Fruit fly (Drosophila melanogaster) whole organism, embryonic: ENCODE results near the gene CG33654.

Experiments used
- Atf-2 ChIP-seq: fragments of 200-800 bp; sonication (Bioruptor generic); optimal IDR thresholded peaks from 2 replicates; lab custom pipeline; 2016; ENCODE audit warnings: missing biosample characterization, missing genetic modification characterization
- Bdp1 ChIP-seq: fragments of 200-800 bp; sonication (Bioruptor generic); optimal IDR thresholded peaks from 3 replicates; lab custom pipeline; 2016; ENCODE audit warnings: missing biosample characterization, missing genetic modification characterization
- C15 ChIP-seq: fragments of 200-800 bp; sonication (Bioruptor generic); IDR thresholded peaks from 3 replicates; pipeline ENCODE4 v1.3.6; 2022; ENCODE audit warnings: missing biosample characterization, missing genetic modification characterization
- CG14050 ChIP-seq: fragments of 200-800 bp; sonication (Bioruptor generic); IDR thresholded peaks from 3 replicates; pipeline ENCODE4 v1.3.6; 2022; ENCODE audit warnings: missing biosample characterization, missing genetic modification characterization
- CG14667 ChIP-seq: fragments of 200-800 bp; sonication (Bioruptor generic); IDR thresholded peaks from 2 replicates; pipeline ENCODE4 v1.3.6; 2022; ENCODE audit warnings: missing biosample characterization, missing genetic modification characterization
- CG17568 ChIP-seq: fragments of 200-800 bp; sonication (Bioruptor generic); optimal IDR thresholded peaks from 2 replicates; lab custom pipeline; 2018; ENCODE audit warnings: missing biosample characterization, mild to moderate bottlenecking, missing genetic modification characterization, moderate library complexity
- CG17802 ChIP-seq: fragments of 200-800 bp; sonication (Bioruptor generic); optimal IDR thresholded peaks from 2 replicates; lab custom pipeline; 2018; ENCODE audit warnings: missing biosample characterization, mild to moderate bottlenecking, missing genetic modification characterization, moderate library complexity
- CG3726 ChIP-seq: fragments of 200-800 bp; sonication (Bioruptor generic); IDR thresholded peaks from 3 replicates; pipeline ENCODE4, ENCODE4 v1.3.6; 2022; ENCODE audit warnings: missing biosample characterization, missing genetic modification characterization
- CG3838 ChIP-seq: fragments of 200-800 bp; sonication (Bioruptor generic); optimal IDR thresholded peaks from 3 replicates; lab custom pipeline; 2016; ENCODE audit warnings: missing biosample characterization, missing genetic modification characterization
- CG42726 ChIP-seq: fragments of 200-800 bp; sonication (Bioruptor generic); IDR thresholded peaks from 2 replicates; pipeline ENCODE4 v1.3.6; 2022; ENCODE audit warnings: missing biosample characterization, missing genetic modification characterization; ENCODE audit not compliant: partially characterized antibody
- CG6272 ChIP-seq: fragments of 200-800 bp; sonication (Bioruptor generic); IDR thresholded peaks from 2 replicates; pipeline ENCODE4 v1.3.6; 2022; ENCODE audit warnings: missing biosample characterization, missing genetic modification characterization
- CG6654 ChIP-seq: fragments of 200-800 bp; sonication (Bioruptor generic); optimal IDR thresholded peaks from 2 replicates; lab custom pipeline; 2017; ENCODE audit warnings: missing biosample characterization, mild to moderate bottlenecking, missing genetic modification characterization
- CG9876 ChIP-seq: fragments of 200-800 bp; sonication (Bioruptor generic); optimal IDR thresholded peaks from 2 replicates; lab custom pipeline; 2016; ENCODE audit warnings: missing biosample characterization, missing genetic modification characterization
- Chrac-16 ChIP-seq: fragments of 200-800 bp; sonication (Bioruptor generic); optimal IDR thresholded peaks from 3 replicates; lab custom pipeline; 2016; ENCODE audit warnings: missing biosample characterization, missing genetic modification characterization
- Dll ChIP-seq: fragments of 200-800 bp; sonication (Bioruptor generic); IDR thresholded peaks from 4 replicates; pipeline ENCODE4 v1.3.6; 2022; ENCODE audit warnings: missing biosample characterization, missing genetic modification characterization; ENCODE audit not compliant: partially characterized antibody
- E2f2 ChIP-seq: fragments of 200-800 bp; sonication (Bioruptor generic); IDR thresholded peaks from 2 replicates; pipeline ENCODE4 v1.3.6; 2022; ENCODE audit warnings: missing biosample characterization, missing genetic modification characterization
- H15 ChIP-seq: fragments of 200-800 bp; sonication (Bioruptor generic); IDR thresholded peaks from 3 replicates; pipeline ENCODE4 v1.3.6; 2022; ENCODE audit warnings: missing biosample characterization, missing genetic modification characterization
- H2.0 ChIP-seq: fragments of 200-800 bp; sonication (Bioruptor generic); IDR thresholded peaks from 2 replicates; pipeline ENCODE4 v1.3.6; 2022; ENCODE audit warnings: missing biosample characterization, missing genetic modification characterization
- Hr78 ChIP-seq, 2 experiments: fragments of 200-800 bp in 1 of 2; fragments of >200 bp in 1 of 2; sonication (Bioruptor generic) in 1 of 2; optimal IDR thresholded peaks; 2 replicates each; lab custom pipeline; 2017 to 2019; ENCODE audit warnings: missing biosample characterization in 2 of 2, missing genetic modification characterization in 2 of 2, mild to moderate bottlenecking in 1 of 2, moderate library complexity in 1 of 2
- Oaz ChIP-seq: fragments of 200-800 bp; sonication (Bioruptor generic); IDR thresholded peaks from 2 replicates; pipeline ENCODE4 v1.3.6; 2022; ENCODE audit warnings: missing biosample characterization, missing genetic modification characterization
- Pdp1 ChIP-seq, 2 experiments: fragments of 200-800 bp; sonication (Bioruptor generic); optimal IDR thresholded peaks; 3 replicates each; lab custom pipeline; 2016; ENCODE audit warnings: missing biosample characterization in 2 of 2, missing genetic modification characterization in 2 of 2, mild to moderate bottlenecking in 1 of 2, moderate library complexity in 1 of 2
- Tbp ChIP-seq: fragments of >200 bp; optimal IDR thresholded peaks from 2 replicates; lab custom pipeline; 2018; ENCODE audit warnings: missing biosample characterization, missing genetic modification characterization
- ara ChIP-seq: fragments of 200-800 bp; sonication (Bioruptor generic); IDR thresholded peaks from 2 replicates; pipeline ENCODE4 v1.3.6; 2022; ENCODE audit warnings: missing biosample characterization, missing genetic modification characterization
- chn ChIP-seq: fragments of 200-800 bp; sonication (Bioruptor generic); optimal IDR thresholded peaks from 2 replicates; lab custom pipeline; 2016; ENCODE audit warnings: missing biosample characterization, missing genetic modification characterization
- ci ChIP-seq: fragments of 200-800 bp; sonication (Bioruptor generic); IDR thresholded peaks from 3 replicates; pipeline ENCODE4 v1.3.6; 2022; ENCODE audit warnings: missing biosample characterization, missing genetic modification characterization
- crol ChIP-seq: fragments of 200-800 bp; sonication (Bioruptor generic); IDR thresholded peaks from 2 replicates; pipeline ENCODE4 v1.3.6; 2022; ENCODE audit warnings: missing biosample characterization, missing genetic modification characterization
- crp ChIP-seq, 2 experiments: fragments of 200-800 bp; sonication (Bioruptor generic); optimal IDR thresholded peaks; 2 replicates in 1 of 2; 3 replicates in 1 of 2; lab custom pipeline; 2017; ENCODE audit warnings: missing biosample characterization in 2 of 2, missing genetic modification characterization in 2 of 2, mild to moderate bottlenecking in 1 of 2, moderate library complexity in 1 of 2
- cwo ChIP-seq: fragments of 200-800 bp; sonication (Bioruptor generic); optimal IDR thresholded peaks from 3 replicates; lab custom pipeline; 2017; ENCODE audit warnings: missing biosample characterization, missing genetic modification characterization, mild to moderate bottlenecking, moderate library complexity, missing genetic modification reagents
- eve ChIP-seq, 2 experiments: fragments of >200 bp; optimal IDR thresholded peaks; 2 replicates each; lab custom pipeline; 2017; ENCODE audit warnings: missing biosample characterization in 2 of 2, missing genetic modification characterization in 2 of 2
- eyg ChIP-seq: fragments of 200-800 bp; sonication (Bioruptor generic); optimal IDR thresholded peaks from 3 replicates; lab custom pipeline; 2016; ENCODE audit warnings: missing biosample characterization, missing genetic modification characterization
- ftz-f1 ChIP-seq: fragments of 200-800 bp; sonication (Bioruptor generic); optimal IDR thresholded peaks from 2 replicates; lab custom pipeline; 2016; ENCODE audit warnings: missing biosample characterization, missing genetic modification characterization
- gfzf ChIP-seq: fragments of 200-800 bp; sonication (Bioruptor generic); optimal IDR thresholded peaks from 2 replicates; lab custom pipeline; 2016; ENCODE audit warnings: missing biosample characterization, mild to moderate bottlenecking, missing genetic modification characterization, moderate library complexity
- kah ChIP-seq: fragments of 200-800 bp; sonication (Bioruptor generic); optimal IDR thresholded peaks from 2 replicates; lab custom pipeline; 2018; ENCODE audit warnings: missing biosample characterization, mild to moderate bottlenecking, missing genetic modification characterization
- lab ChIP-seq: fragments of 200-800 bp; sonication (Bioruptor generic); optimal IDR thresholded peaks from 3 replicates; lab custom pipeline; 2017; ENCODE audit warnings: missing biosample characterization, missing genetic modification characterization, mild to moderate bottlenecking, moderate library complexity, missing genetic modification reagents
- nerfin-2 ChIP-seq: fragments of 200-800 bp; sonication (Bioruptor generic); IDR thresholded peaks from 2 replicates; pipeline ENCODE4 v1.3.6; 2022; ENCODE audit warnings: missing biosample characterization, missing genetic modification characterization; ENCODE audit not compliant: partially characterized antibody
- odd ChIP-seq: fragments of 200-800 bp; sonication (Bioruptor generic); optimal IDR thresholded peaks from 2 replicates; lab custom pipeline; 2017; ENCODE audit warnings: missing biosample characterization, mild to moderate bottlenecking, missing genetic modification characterization
- otp ChIP-seq: fragments of 200-800 bp; sonication (Bioruptor generic); IDR thresholded peaks from 3 replicates; pipeline ENCODE4, ENCODE4 v1.3.6; 2022; ENCODE audit warnings: missing biosample characterization, missing genetic modification characterization
- slbo ChIP-seq: fragments of 200-800 bp; sonication (Bioruptor generic); IDR thresholded peaks from 2 replicates; pipeline ENCODE4 v1.3.6; 2022; ENCODE audit warnings: missing biosample characterization, missing genetic modification characterization
- slp2 ChIP-seq: fragments of 200-800 bp; sonication (Bioruptor generic); optimal IDR thresholded peaks from 2 replicates; lab custom pipeline; 2016; ENCODE audit warnings: missing biosample characterization, missing genetic modification characterization
- ssp ChIP-seq: fragments of 200-800 bp; sonication (Bioruptor generic); IDR thresholded peaks from 2 replicates; pipeline ENCODE4 v1.3.6; 2022; ENCODE audit warnings: missing biosample characterization, missing genetic modification characterization
- stwl ChIP-seq: fragments of 200-800 bp; sonication (Bioruptor generic); optimal IDR thresholded peaks from 3 replicates; lab custom pipeline; 2018; ENCODE audit warnings: missing biosample characterization, mild to moderate bottlenecking, missing genetic modification characterization, moderate library complexity
- tin ChIP-seq: fragments of 200-800 bp; sonication (Bioruptor generic); optimal IDR thresholded peaks from 3 replicates; lab custom pipeline; 2016; ENCODE audit warnings: missing biosample characterization, missing genetic modification characterization
- twi ChIP-seq: fragments of 200-800 bp; optimal IDR thresholded peaks from 2 replicates; lab custom pipeline; 2019; ENCODE audit warnings: missing biosample characterization, mild to moderate bottlenecking, missing genetic modification characterization, moderate library complexity

Gene CG33654

DNA sequence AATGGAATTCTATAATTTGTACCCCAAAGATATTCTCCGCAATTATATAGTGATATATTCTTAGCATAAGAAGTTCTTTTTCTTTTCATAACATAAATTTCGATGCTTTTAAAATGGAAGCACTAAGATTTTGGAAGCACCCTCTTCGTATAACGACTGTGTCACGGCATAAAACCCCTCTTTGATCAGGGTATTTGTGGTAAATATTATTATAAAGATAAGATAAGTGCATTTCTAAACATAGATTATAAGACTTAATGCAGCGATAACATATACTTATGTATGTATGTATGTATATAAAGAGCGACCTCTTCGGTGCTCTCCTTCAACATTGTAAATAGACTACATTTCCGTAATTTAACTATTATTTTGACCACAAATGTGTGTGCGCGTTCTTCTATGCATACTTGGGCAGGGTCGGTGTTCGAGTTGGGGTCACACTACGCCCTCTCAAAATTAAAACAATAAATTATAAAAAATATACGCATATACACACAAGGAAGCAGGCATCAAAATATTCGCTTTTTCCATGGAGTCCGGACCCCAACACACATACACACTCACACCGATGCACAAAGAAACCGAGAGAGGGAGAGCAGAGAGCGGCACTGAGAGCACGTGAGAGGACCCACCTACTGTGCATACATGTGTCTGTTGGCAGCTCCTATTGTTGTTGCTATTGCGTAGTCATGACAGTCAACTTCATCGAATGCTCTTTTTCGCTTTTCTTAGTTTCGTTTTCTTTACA lies 32.6 kb downstream of the CG33654 start (continued):
- TF ChIP-seq Dll (GFP tag; lab: Robert Waterston, UW) (no peak), H2.0 (GFP tag; lab: Robert Waterston, UW) (no peak), gfzf (GFP tag; lab: Kevin White, UChicago) (no peak), Chrac-16 (no peak), slp2 (GFP tag; lab: Kevin White, UChicago) (no peak), Atf-2 (GFP tag; lab: Kevin White, UChicago) (no peak), Tbp (GFP tag; lab: Kevin White, UChicago) (peak; percentile 44), nerfin-2 (no peak), H15 (GFP tag; lab: Robert Waterston, UW) (no peak), odd (GFP tag; lab: Kevin White, UChicago) (peak; percentile 6), ftz-f1 (no peak), Pdp1 (GFP tag; optimal IDR thresholded peaks at IDR 0.05; lab: Kevin White, UChicago) (peak in 1 of 2 experiments; percentile 63), CG3838 (GFP tag; lab: Kevin White, UChicago) (no peak), slbo (GFP tag; lab: Robert Waterston, UW) (no peak), CG17802 (no peak), crp (GFP tag; optimal IDR thresholded peaks at IDR 0.05; lab: Kevin White, UChicago) (no peak), crol (GFP tag; lab: Robert Waterston, UW) (no peak), eyg (GFP tag; lab: Kevin White, UChicago) (no peak), kah (peak; percentile 1), CG6272 (GFP tag; lab: Robert Waterston, UW) (no peak), C15 (GFP tag; lab: Robert Waterston, UW) (no peak), CG14050 (no peak), twi (peak; percentile 22), lab (peak; percentile 36), eve (GFP tag; optimal IDR thresholded peaks at IDR 0.05; lab: Kevin White, UChicago) (no peak), CG14667 (GFP tag; lab: Robert Waterston, UW) (no peak), tin (GFP tag; lab: Kevin White, UChicago) (no peak), CG17568 (GFP tag; lab: Kevin White, UChicago) (peak; percentile 22), ssp (GFP tag; lab: Robert Waterston, UW) (no peak), cwo (GFP tag; lab: Kevin White, UChicago) (no peak), Bdp1 (no peak), stwl (tag; lab: Kevin White, UChicago) (no peak), otp (no peak), ara (GFP tag; lab: Robert Waterston, UW) (no peak), chn (no peak), Oaz (GFP tag; lab: Robert Waterston, UW) (no peak), CG3726 (GFP tag; lab: Robert Waterston, UW) (no peak), Hr78 (GFP tag; optimal IDR thresholded peaks at IDR 0.05; lab: Kevin White, UChicago) (peak in 1 of 2 experiments; percentile 80), CG42726 (GFP tag; lab: Robert Waterston, UW) (no peak), E2f2 (no peak), CG9876 (GFP tag; lab: Kevin White, UChicago) (no peak), ci (no peak), CG6654 (GFP tag; lab: Kevin White, UChicago) (no peak)
